Worm (Caenorhabditis elegans) whole organism, midembryonic: Measurements from ENCODE around the gene F36D4.1.

Experiments used
- T22C8.4 ChIP-seq: fragments of 200-800 bp; sonication (Bioruptor generic); IDR thresholded peaks from 2 replicates; pipeline ENCODE4 v1.3.6; 2022; ENCODE audit warnings: missing genetic modification characterization, missing compliant biosample characterization
- cog-1 ChIP-seq: sonication (generic microtip); optimal IDR thresholded peaks from 2 replicates; lab custom pipeline; 2016; ENCODE audit warnings: missing genetic modification characterization, missing compliant biosample characterization
- flt-1 ChIP-seq: fragments of 200-800 bp; sonication (Bioruptor generic); IDR thresholded peaks from 2 replicates; pipeline ENCODE4 v1.3.6; 2022; ENCODE audit warnings: missing genetic modification characterization, missing compliant biosample characterization
- klf-2 ChIP-seq: fragments of 200-800 bp; sonication (Bioruptor generic); conservative IDR thresholded peaks from 2 replicates; pipeline ENCODE4 v1.3.6; 2022; ENCODE audit warnings: missing genetic modification reagents, missing genetic modification characterization, missing compliant biosample characterization
- med-1 ChIP-seq: sonication (generic microtip); optimal IDR thresholded peaks from 2 replicates; lab custom pipeline; 2017; ENCODE audit warnings: missing genetic modification characterization, mild to moderate bottlenecking, missing compliant biosample characterization, antibody characterized with exemption, missing genetic modification reagents; ENCODE audit not compliant: insufficient read depth
- ref-1 ChIP-seq: fragments of 200-800 bp; sonication (Bioruptor generic); conservative IDR thresholded peaks from 2 replicates; pipeline ENCODE4 v1.3.6; 2022; ENCODE audit warnings: missing genetic modification reagents, missing genetic modification characterization, missing compliant biosample characterization
- tab-1 ChIP-seq: fragments of 200-800 bp; sonication (Bioruptor generic); IDR thresholded peaks from 2 replicates; pipeline ENCODE4 v1.3.6; 2022; ENCODE audit warnings: missing genetic modification characterization, missing compliant biosample characterization
- ztf-23 ChIP-seq: fragments of 200-800 bp; sonication (Bioruptor generic); IDR thresholded peaks from 2 replicates; pipeline ENCODE4 v1.3.6; 2022; ENCODE audit warnings: missing genetic modification reagents, missing genetic modification characterization, missing compliant biosample characterization
- ztf-29 ChIP-seq: fragments of 200-800 bp; sonication (Bioruptor generic); IDR thresholded peaks from 2 replicates; pipeline ENCODE4 v1.3.6; 2022; ENCODE audit warnings: missing genetic modification reagents, missing genetic modification characterization, missing compliant biosample characterization

- no peak for TF ChIP-seq ref-1
- no peak for TF ChIP-seq cog-1 (tag; lab: Kevin White, UChicago)
- TF ChIP-seq T22C8.4 (GFP tag; lab: Robert Waterston, UW) = no peak
- no peak for TF ChIP-seq flt-1
- no peak for TF ChIP-seq tab-1 (GFP tag; lab: Robert Waterston, UW)
- TF ChIP-seq ztf-23 (GFP tag; lab: Robert Waterston, UW) = no peak
- TF ChIP-seq ztf-29 = no peak
- no peak for TF ChIP-seq klf-2 (GFP tag; lab: Robert Waterston, UW)
- TF ChIP-seq med-1 (GFP tag; lab: Kevin White, UChicago) = no peak
These were observed 45.9 kb downstream of the F36D4.1 start, which contains the start of gene F07D3.3 for ce11 chrV:9462605-9463004.
